Fruit fly (Drosophila melanogaster) whole organism: ENCODE results near the gene REPTOR-BP.

Source experiments
- CG8478 ChIP-seq: fragments of >200 bp; optimal IDR thresholded peaks from 2 replicates; lab custom pipeline; 2018; ENCODE audit warnings: inconsistent platforms
- Dll ChIP-seq: fragments of >200 bp; optimal IDR thresholded peaks from 2 replicates; lab custom pipeline; 2017
- EcR ChIP-seq, 2 experiments: fragments of >200 bp; optimal IDR thresholded peaks; 2 replicates each; lab custom pipeline; 2017; ENCODE audit warnings: missing biosample characterization in 2 of 2, missing genetic modification characterization in 2 of 2, missing genetic modification reagents in 2 of 2
- pan ChIP-seq: fragments of >200 bp; optimal IDR thresholded peaks from 2 replicates; lab custom pipeline; 2017
- psq ChIP-seq: fragments of >200 bp; optimal IDR thresholded peaks from 2 replicates; lab custom pipeline; 2017
- usp ChIP-seq: fragments of >200 bp; optimal IDR thresholded peaks from 2 replicates; lab custom pipeline; 2017; ENCODE audit warnings: missing biosample characterization, missing genetic modification characterization, mixed read lengths

- no peak for TF ChIP-seq psq (lab: Kevin White, UChicago)
- no peak for TF ChIP-seq pan (lab: Kevin White, UChicago)
- TF ChIP-seq usp, result no peak
- no peak for TF ChIP-seq Dll (lab: Kevin White, UChicago)
- TF ChIP-seq CG8478 (lab: Kevin White, UChicago), result no peak
- TF ChIP-seq EcR (GFP tag; optimal IDR thresholded peaks at IDR 0.05; lab: Kevin White, UChicago), result no peak
These were observed 31.1 kb downstream of the REPTOR-BP start, which contains the start of gene Hand for dm6 chr2L:10294798-10295669.
